Worm (Caenorhabditis elegans): ENCODE measurements around the gene his-48.

ce11 chrIV:11344288-11344687, 19.7 kb downstream of the his-48 start:
- TF ChIP-seq blmp-1 (tag; optimal IDR thresholded peaks at IDR 0.05) (no peak), nhr-12 (tag; optimal IDR thresholded peaks at IDR 0.05) (no peak), cnd-1 (tag; optimal IDR thresholded peaks at IDR 0.05) (no peak)
